Worm (Caenorhabditis elegans): Measurements from ENCODE around the gene R03H10.2.

The R03H10.2 gene

ce11 chrII:4194127-4194526, 38.6 kb downstream of the R03H10.2 start, which contains the start of gene mth-2 (continued):
- peak; percentile 18 for TF ChIP-seq mes-2 (tag; optimal IDR thresholded peaks at IDR 0.05; ENCODE audit: poor library complexity, severe bottlenecking)
- no peak for TF ChIP-seq nhr-76 (tag; optimal IDR thresholded peaks at IDR 0.05)
- TF ChIP-seq spr-1 (tag; optimal IDR thresholded peaks at IDR 0.05) = no peak
- TF ChIP-seq ceh-82 (tag; optimal IDR thresholded peaks at IDR 0.05) = no peak
- no peak for TF ChIP-seq rbr-2 (tag; optimal IDR thresholded peaks at IDR 0.05)
- TF ChIP-seq nhr-25 (tag; optimal IDR thresholded peaks at IDR 0.05; ENCODE audit: borderline replicate concordance, insufficient read depth) = no peak
- TF ChIP-seq unc-62 (GFP tag; optimal IDR thresholded peaks at IDR 0.05 in 1 of 2) = peak in 1 of 2 experiments; percentile 43
- no peak for TF ChIP-seq unc-62 (tag; optimal IDR thresholded peaks at IDR 0.05)
- no peak for TF ChIP-seq aha-1 (tag)
- TF ChIP-seq snpc-1.2 (GFP tag; IDR thresholded peaks at IDR 0.05) = no peak
- TF ChIP-seq madf-9 (GFP tag; conservative IDR thresholded peaks at IDR 0.05) = no peak
- no peak for TF ChIP-seq arid-1 (GFP tag; conservative IDR thresholded peaks at IDR 0.05)
- no peak for TF ChIP-seq nhr-42 (GFP tag; IDR thresholded peaks at IDR 0.05)
- no peak for TF ChIP-seq mxl-2 (GFP tag; conservative IDR thresholded peaks at IDR 0.05)
- no peak for TF ChIP-seq egl-27 (tag; optimal IDR thresholded peaks at IDR 0.05)
- TF ChIP-seq pha-4 (GFP tag; IDR thresholded peaks at IDR 0.05) = no peak
- no peak for TF ChIP-seq pha-4 (tag; optimal IDR thresholded peaks at IDR 0.05)
- TF ChIP-seq Y5F2A.4 (GFP tag; optimal IDR thresholded peaks at IDR 0.05) = no peak
- TF ChIP-seq dmd-9 (GFP tag; IDR thresholded peaks at IDR 0.05) = no peak
- TF ChIP-seq fos-1 (tag; optimal IDR thresholded peaks at IDR 0.05) = no peak
- TF ChIP-seq ZK546.5 (tag; optimal IDR thresholded peaks at IDR 0.05) = no peak
- no peak for TF ChIP-seq F49E8.2 (tag; optimal IDR thresholded peaks at IDR 0.05; ENCODE audit: borderline replicate concordance)
- peak; percentile 89 for TF ChIP-seq nhr-28 (tag; optimal IDR thresholded peaks at IDR 0.05)
- TF ChIP-seq lin-13 (GFP tag; optimal IDR thresholded peaks at IDR 0.05) = no peak
- TF ChIP-seq dve-1 (tag; optimal IDR thresholded peaks at IDR 0.05; ENCODE audit: insufficient read depth) = peak; percentile 53
- TF ChIP-seq pqm-1 (tag; optimal IDR thresholded peaks at IDR 0.05) = peak; percentile 77

- TF ChIP-seq dmd-6 (GFP tag; IDR thresholded peaks at IDR 0.05) (peak; percentile 29; the same call in 1 of the 2 replicates), pqm-1 (tag; optimal IDR thresholded peaks at IDR 0.05) (peak; percentile 68), daf-16 (GFP tag; optimal IDR thresholded peaks at IDR 0.05) (no peak), daf-16 (tag; optimal IDR thresholded peaks at IDR 0.05) (peak; percentile 42), hlh-11 (tag; optimal IDR thresholded peaks at IDR 0.05) (peak; percentile 12), Y48G9A.11 (GFP tag; IDR thresholded peaks at IDR 0.05) (no peak)
Measured at ce11 chrII:4203729-4204184, 48.2 kb downstream of the R03H10.2 start, which contains the start of gene mth-1. mth-1 (minus strand) TSS chrII:4203779.

DNA sequence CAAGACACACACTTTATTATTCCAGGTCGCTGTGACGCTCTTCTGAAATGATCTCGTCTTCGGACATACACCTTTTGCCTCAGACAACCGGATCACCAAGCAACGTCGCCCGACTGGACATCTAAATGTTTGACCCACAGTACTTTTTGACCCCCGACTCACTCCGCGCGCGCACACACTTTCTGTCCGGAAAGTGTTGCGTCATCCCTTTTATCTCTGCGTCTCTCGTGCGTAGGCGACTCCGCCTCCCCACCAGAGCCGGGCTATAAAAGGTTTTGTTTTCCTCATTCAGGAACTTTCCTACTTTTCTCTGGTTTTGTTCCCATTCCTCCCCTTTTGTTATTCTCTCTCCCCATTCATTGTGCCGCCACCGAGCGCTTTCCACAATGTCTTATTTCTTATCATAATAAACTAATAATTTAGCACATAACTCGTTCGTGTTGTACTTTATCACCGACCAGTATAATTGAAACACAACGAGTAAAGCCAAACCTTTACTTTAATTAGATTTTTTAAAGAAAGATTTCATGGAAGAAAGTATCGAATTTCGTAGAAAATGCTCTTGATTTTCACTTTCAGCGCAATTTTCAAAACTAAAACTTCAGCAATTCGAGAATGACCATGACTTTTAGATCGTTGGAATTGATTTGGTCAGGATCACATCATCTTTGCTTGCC, 53.6 kb downstream of the R03H10.2 start, which contains the start of gene F31D5.6:
TSS of gene F31D5.6 (plus strand) at position 627 of the 677 bp plus-strand sequence.
- no peak for TF ChIP-seq unc-62 (GFP tag; optimal IDR thresholded peaks at IDR 0.05 in 1 of 2)
- TF ChIP-seq unc-62 (tag; optimal IDR thresholded peaks at IDR 0.05) = no peak
- TF ChIP-seq mxl-3 (GFP tag; optimal IDR thresholded peaks at IDR 0.05) = no peak
- no peak for TF ChIP-seq lin-13 (GFP tag; optimal IDR thresholded peaks at IDR 0.05)
- no peak for TF ChIP-seq pqm-1 (tag; optimal IDR thresholded peaks at IDR 0.05)
- no peak for TF ChIP-seq nhr-48 (tag; optimal IDR thresholded peaks at IDR 0.05)
- TF ChIP-seq dve-1 (tag; optimal IDR thresholded peaks at IDR 0.05; ENCODE audit: insufficient read depth) = no peak
- TF ChIP-seq unc-39 (tag; optimal IDR thresholded peaks at IDR 0.05) = no peak
- no peak for TF ChIP-seq spr-3 (GFP tag; optimal IDR thresholded peaks at IDR 0.05)
- no peak for TF ChIP-seq nhr-6 (tag; optimal IDR thresholded peaks at IDR 0.05)
